Worm (Caenorhabditis elegans) whole organism, mixed stage, embryonic: Measurements from ENCODE around the gene zip-11.

Experiments
- ceh-39 ChIP-seq: fragments of 150-350 bp; optimal IDR thresholded peaks from 2 replicates; lab custom pipeline; 2014; ENCODE audit warnings: missing biosample characterization, missing genetic modification characterization
- ces-1 ChIP-seq: fragments of 150-350 bp; optimal IDR thresholded peaks from 2 replicates; lab custom pipeline; 2014; ENCODE audit warnings: missing biosample characterization, missing genetic modification reagents, missing genetic modification characterization
- lsy-2 ChIP-seq: fragments of 150-350 bp; optimal IDR thresholded peaks from 2 replicates; lab custom pipeline; 2014; ENCODE audit warnings: missing biosample characterization, missing genetic modification characterization
- pha-4 ChIP-seq: fragments of 150-350 bp; optimal IDR thresholded peaks from 2 replicates; lab custom pipeline; 2018; ENCODE audit warnings: missing biosample characterization, missing genetic modification reagents, missing genetic modification characterization
- unc-39 ChIP-seq: fragments of 150-350 bp; optimal IDR thresholded peaks from 2 replicates; lab custom pipeline; 2014; ENCODE audit warnings: missing biosample characterization, missing genetic modification characterization

ce11 chrIV:3349977-3350580 lies 39.0 kb downstream of the zip-11 start, which contains the start of gene elks-1:
- TF ChIP-seq ceh-39 (tag; lab: Kevin White, UChicago) (peak; percentile 5), pha-4 (tag; lab: Kevin White, UChicago) (no peak), unc-39 (tag; lab: Kevin White, UChicago) (no peak), ces-1 (GFP tag; lab: Kevin White, UChicago) (peak; percentile 66), lsy-2 (tag; lab: Kevin White, UChicago) (no peak)
